Worm (Caenorhabditis elegans) whole organism, L1 larva: Measurements from ENCODE around the gene AH10.4.

Experiments used
- C16A3.4 ChIP-seq: fragments of 150-350 bp; optimal IDR thresholded peaks from 2 replicates; lab custom pipeline; 2014; ENCODE audit warnings: missing biosample characterization, missing genetic modification characterization
- C34B4.2 ChIP-seq: sonication (generic microtip); optimal IDR thresholded peaks from 2 replicates; lab custom pipeline; 2017; ENCODE audit warnings: mild to moderate bottlenecking, missing genetic modification characterization, missing compliant biosample characterization
- Y116A8C.19 ChIP-seq: sonication (generic microtip); optimal IDR thresholded peaks from 2 replicates; lab custom pipeline; 2016; ENCODE audit warnings: missing compliant biosample characterization, missing genetic modification characterization, borderline replicate concordance
- alr-1 ChIP-seq: fragments of 200-800 bp; sonication (Bioruptor generic); optimal IDR thresholded peaks from 2 replicates; lab custom pipeline; 2018; ENCODE audit warnings: borderline replicate concordance, mild to moderate bottlenecking, missing genetic modification characterization, missing compliant biosample characterization
- aly-2 ChIP-seq: fragments of 150-350 bp; optimal IDR thresholded peaks from 2 replicates; lab custom pipeline; 2014; ENCODE audit warnings: missing biosample characterization, missing genetic modification characterization
- ama-1 ChIP-seq: fragments of 150-350 bp; optimal IDR thresholded peaks from 2 replicates; lab custom pipeline; 2014
- blmp-1 ChIP-seq: fragments of 150-350 bp; optimal IDR thresholded peaks from 2 replicates; lab custom pipeline; 2014; ENCODE audit warnings: missing biosample characterization, missing genetic modification characterization
- ceh-8 ChIP-seq: fragments of 200-800 bp; sonication (Bioruptor generic); optimal IDR thresholded peaks from 2 replicates; lab custom pipeline; 2018; ENCODE audit warnings: mild to moderate bottlenecking, missing genetic modification characterization, moderate library complexity, missing compliant biosample characterization
- ceh-82 ChIP-seq, 3 experiments: fragments of 150-350 bp in 1 of 3; sonication (generic microtip) in 2 of 3; optimal IDR thresholded peaks; 2 replicates each; lab custom pipeline; 2014 to 2017; ENCODE audit warnings: missing biosample characterization in 3 of 3, missing genetic modification characterization in 3 of 3
- ceh-90 ChIP-seq: sonication (generic microtip); optimal IDR thresholded peaks from 2 replicates; lab custom pipeline; 2016; ENCODE audit warnings: missing genetic modification characterization, missing compliant biosample characterization
- ces-1 ChIP-seq: fragments of 150-350 bp; optimal IDR thresholded peaks from 2 replicates; lab custom pipeline; 2014; ENCODE audit warnings: missing biosample characterization, missing genetic modification reagents, missing genetic modification characterization
- dpl-1 ChIP-seq, 3 experiments: fragments of 150-350 bp in 2 of 3; sonication (generic microtip) in 1 of 3; optimal IDR thresholded peaks; 2 replicates each; lab custom pipeline; 2014 to 2017; ENCODE audit warnings: missing biosample characterization in 3 of 3, missing genetic modification characterization in 3 of 3, missing genetic modification reagents in 3 of 3
- dsc-1 ChIP-seq: sonication (generic microtip); optimal IDR thresholded peaks from 2 replicates; lab custom pipeline; 2016; ENCODE audit warnings: mild to moderate bottlenecking, missing genetic modification characterization, missing compliant biosample characterization
- efl-3 ChIP-seq: fragments of 200-800 bp; sonication (Bioruptor generic); optimal IDR thresholded peaks from 2 replicates; lab custom pipeline; 2018; ENCODE audit warnings: mild to moderate bottlenecking, missing genetic modification characterization, missing compliant biosample characterization
- egl-13 ChIP-seq: sonication (generic microtip); optimal IDR thresholded peaks from 2 replicates; lab custom pipeline; 2016; ENCODE audit warnings: missing genotype, missing genetic modification reagents, missing genetic modification characterization, missing compliant biosample characterization
- elt-2 ChIP-seq: sonication (generic microtip); optimal IDR thresholded peaks from 2 replicates; lab custom pipeline; 2016; ENCODE audit warnings: missing genetic modification characterization, mild to moderate bottlenecking, inconsistent platforms, missing compliant biosample characterization, missing genetic modification reagents
- elt-3 ChIP-seq, 6 experiments: fragments of 150-350 bp in 1 of 6; sonication (generic microtip); optimal IDR thresholded peaks; 2 replicates each; lab custom pipeline; 2017 to 2018; ENCODE audit warnings: missing biosample characterization in 6 of 6, missing genetic modification characterization in 6 of 6, inconsistent platforms in 1 of 6
- ets-5 ChIP-seq: fragments of 200-800 bp; sonication (Bioruptor generic); IDR thresholded peaks from 2 replicates; pipeline ENCODE4 v1.3.6; 2022; ENCODE audit warnings: missing genetic modification characterization, missing compliant biosample characterization
- fkh-10 ChIP-seq: sonication (generic microtip); optimal IDR thresholded peaks from 2 replicates; lab custom pipeline; 2017; ENCODE audit warnings: missing biosample characterization, missing genetic modification reagents, missing genetic modification characterization
- fkh-4 ChIP-seq: sonication (generic microtip); optimal IDR thresholded peaks from 2 replicates; lab custom pipeline; 2016; ENCODE audit warnings: missing compliant biosample characterization, missing genetic modification characterization, borderline replicate concordance
- fkh-8 ChIP-seq: sonication (generic microtip); optimal IDR thresholded peaks from 2 replicates; lab custom pipeline; 2016; ENCODE audit warnings: mild to moderate bottlenecking, missing genetic modification characterization, missing compliant biosample characterization
- grh-1 ChIP-seq: fragments of 200-800 bp; sonication (Bioruptor generic); IDR thresholded peaks from 2 replicates; pipeline ENCODE4 v1.3.6; 2022; ENCODE audit warnings: missing genetic modification reagents, missing genetic modification characterization, missing compliant biosample characterization
- hlh-17 ChIP-seq: fragments of 200-800 bp; sonication (Bioruptor generic); optimal IDR thresholded peaks from 2 replicates; lab custom pipeline; 2018; ENCODE audit warnings: missing genetic modification characterization, mild to moderate bottlenecking, missing compliant biosample characterization, moderate library complexity, borderline replicate concordance
- irx-1 ChIP-seq: sonication (generic microtip); optimal IDR thresholded peaks from 2 replicates; lab custom pipeline; 2016; ENCODE audit warnings: missing genetic modification characterization, missing compliant biosample characterization
- lin-14 ChIP-seq: fragments of 200-800 bp; sonication (Bioruptor generic); optimal IDR thresholded peaks from 2 replicates; lab custom pipeline; 2018; ENCODE audit warnings: mild to moderate bottlenecking, missing genetic modification characterization, moderate library complexity, missing compliant biosample characterization
- lin-15B ChIP-seq: fragments of 150-350 bp; sonication (generic microtip); optimal IDR thresholded peaks from 3 replicates; lab custom pipeline; 2014; ENCODE audit warnings: missing biosample characterization, missing genetic modification characterization
- lin-35 ChIP-seq, 2 experiments: fragments of 150-350 bp; optimal IDR thresholded peaks; 2 replicates each; lab custom pipeline; 2014; ENCODE audit warnings: missing biosample characterization in 2 of 2, missing genetic modification characterization in 2 of 2, missing genetic modification reagents in 2 of 2
- lin-39 ChIP-seq: fragments of 150-350 bp; optimal IDR thresholded peaks from 2 replicates; lab custom pipeline; 2014; ENCODE audit warnings: missing biosample characterization, missing genetic modification reagents, missing genetic modification characterization
- lir-3 ChIP-seq: sonication (generic microtip); optimal IDR thresholded peaks from 2 replicates; lab custom pipeline; 2016; ENCODE audit warnings: mild to moderate bottlenecking, missing genetic modification characterization, moderate library complexity, missing compliant biosample characterization; ENCODE audit not compliant: poor library complexity
- lsy-2 ChIP-seq, 2 experiments: fragments of 150-350 bp; optimal IDR thresholded peaks; 2 replicates each; lab custom pipeline; 2014; ENCODE audit warnings: missing biosample characterization in 2 of 2, missing genetic modification characterization in 2 of 2
- mef-2 ChIP-seq: fragments of 150-350 bp; optimal IDR thresholded peaks from 2 replicates; lab custom pipeline; 2014; ENCODE audit warnings: missing biosample characterization, missing genetic modification characterization
- mep-1 ChIP-seq: fragments of 150-350 bp; optimal IDR thresholded peaks from 2 replicates; lab custom pipeline; 2014; ENCODE audit warnings: missing biosample characterization, missing genetic modification characterization
- nhr-19 ChIP-seq: fragments of 200-800 bp; sonication (Bioruptor generic); conservative IDR thresholded peaks from 2 replicates; pipeline ENCODE4 v1.3.6; 2022; ENCODE audit warnings: missing genetic modification characterization, missing compliant biosample characterization
- nhr-20 ChIP-seq: sonication (generic microtip); optimal IDR thresholded peaks from 2 replicates; lab custom pipeline; 2016; ENCODE audit warnings: mild to moderate bottlenecking, missing genetic modification characterization, missing compliant biosample characterization
- nhr-237 ChIP-seq: fragments of 150-350 bp; optimal IDR thresholded peaks from 2 replicates; lab custom pipeline; 2014; ENCODE audit warnings: missing biosample characterization, missing genetic modification characterization
- nhr-76 ChIP-seq: sonication (generic microtip); optimal IDR thresholded peaks from 2 replicates; lab custom pipeline; 2017; ENCODE audit warnings: missing biosample characterization, missing genetic modification characterization
- nhr-77 ChIP-seq: fragments of 150-350 bp; optimal IDR thresholded peaks from 2 replicates; lab custom pipeline; 2014; ENCODE audit warnings: missing biosample characterization, missing genetic modification characterization
- nhr-90 ChIP-seq: sonication (generic microtip); optimal IDR thresholded peaks from 2 replicates; lab custom pipeline; 2016; ENCODE audit warnings: mild to moderate bottlenecking, missing genetic modification characterization, missing compliant biosample characterization; ENCODE audit not compliant: poor library complexity
- pax-3 ChIP-seq: fragments of 200-800 bp; sonication (Bioruptor generic); optimal IDR thresholded peaks from 2 replicates; lab custom pipeline; 2018; ENCODE audit warnings: mild to moderate bottlenecking, missing genetic modification characterization, moderate library complexity, missing compliant biosample characterization
- pqm-1 ChIP-seq: sonication (generic microtip); optimal IDR thresholded peaks from 3 replicates; lab custom pipeline; 2017; ENCODE audit warnings: missing biosample characterization, missing genetic modification characterization
- snpc-4 ChIP-seq: fragments of 150-350 bp; optimal IDR thresholded peaks from 2 replicates; lab custom pipeline; 2014; ENCODE audit warnings: missing biosample characterization, missing genetic modification characterization
- sox-4 ChIP-seq: sonication (generic microtip); optimal IDR thresholded peaks from 2 replicates; lab custom pipeline; 2016; ENCODE audit warnings: missing genetic modification characterization, missing compliant biosample characterization
- sup-37 ChIP-seq: fragments of 200-800 bp; sonication (Bioruptor generic); optimal IDR thresholded peaks from 2 replicates; lab custom pipeline; 2018; ENCODE audit warnings: mild to moderate bottlenecking, missing genetic modification characterization, missing compliant biosample characterization
- tlp-1 ChIP-seq: fragments of 150-350 bp; optimal IDR thresholded peaks from 2 replicates; lab custom pipeline; 2014; ENCODE audit warnings: missing biosample characterization, missing genetic modification characterization
- unc-130 ChIP-seq: fragments of 150-350 bp; optimal IDR thresholded peaks from 2 replicates; lab custom pipeline; 2017; ENCODE audit warnings: missing biosample characterization, missing genetic modification characterization, inconsistent platforms
- unc-62 ChIP-seq: fragments of 150-350 bp; optimal IDR thresholded peaks from 2 replicates; lab custom pipeline; 2014; ENCODE audit warnings: missing biosample characterization, missing genetic modification reagents, missing genetic modification characterization
- unc-98 ChIP-seq: fragments of 200-800 bp; sonication (Bioruptor generic); IDR thresholded peaks from 2 replicates; pipeline ENCODE4 v1.3.6; 2022; ENCODE audit warnings: missing genetic modification characterization, missing compliant biosample characterization
- vab-15 ChIP-seq: sonication (generic microtip); optimal IDR thresholded peaks from 2 replicates; lab custom pipeline; 2017; ENCODE audit warnings: missing genotype, mild to moderate bottlenecking, missing genetic modification characterization, missing compliant biosample characterization
- zag-1 ChIP-seq: fragments of 150-350 bp; optimal IDR thresholded peaks from 2 replicates; lab custom pipeline; 2014; ENCODE audit warnings: missing biosample characterization, missing genetic modification characterization
- ztf-11 ChIP-seq, 2 experiments: sonication (generic microtip); optimal IDR thresholded peaks; 2 replicates each; lab custom pipeline; 2016 to 2017; ENCODE audit warnings: missing genetic modification characterization in 2 of 2, missing biosample characterization in 1 of 2, missing compliant biosample characterization in 1 of 2
- ztf-4 ChIP-seq: fragments of 150-350 bp; optimal IDR thresholded peaks from 2 replicates; lab custom pipeline; 2014; ENCODE audit warnings: missing biosample characterization, missing genetic modification characterization

Gene AH10.4

DNA sequence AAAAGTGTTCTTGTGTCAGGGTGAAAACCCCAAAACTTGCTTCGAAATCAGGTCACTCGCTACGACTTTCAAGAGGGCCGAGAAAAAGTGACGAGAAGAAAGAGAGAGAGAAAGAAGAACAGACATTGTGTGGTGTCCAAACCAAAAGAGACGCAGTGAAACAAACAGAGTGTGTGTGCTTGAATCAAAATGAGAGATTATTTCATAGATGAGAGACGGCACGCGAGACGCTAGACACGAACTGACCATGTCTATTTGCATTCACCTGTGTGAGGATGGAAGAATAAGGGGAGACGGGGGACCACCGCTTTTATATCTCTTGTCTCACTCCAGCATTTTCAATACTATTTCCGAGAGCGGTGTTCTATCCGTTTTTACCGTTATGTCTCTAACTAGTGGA lies 1.5 kb downstream of the AH10.4 start (continued):
- peak; percentile 40 for TF ChIP-seq fkh-8 (tag; lab: Kevin White, UChicago)
- TF ChIP-seq dsc-1: no peak
- TF ChIP-seq pqm-1 (tag; lab: Kevin White, UChicago): no peak
- TF ChIP-seq pax-3 (tag; lab: Kevin White, UChicago): peak; percentile 65
- TF ChIP-seq alr-1 (tag; lab: Kevin White, UChicago): no peak
- no peak for TF ChIP-seq sup-37 (GFP tag; lab: Kevin White, UChicago)
- peak; percentile 61 for TF ChIP-seq mep-1 (tag; lab: Kevin White, UChicago)
- TF ChIP-seq egl-13 (tag; lab: Kevin White, UChicago): no peak
- TF ChIP-seq aly-2: no peak
- TF ChIP-seq dpl-1 (GFP tag; optimal IDR thresholded peaks at IDR 0.05; lab: Kevin White, UChicago): peak; percentile 4 to 52 (median 42)
- TF ChIP-seq unc-98 (GFP tag; lab: Robert Waterston, UW): no peak
- no peak for TF ChIP-seq Y116A8C.19
- peak; percentile 24 for TF ChIP-seq ama-1 (lab: Kevin White, UChicago)
- no peak for TF ChIP-seq ets-5 (GFP tag; lab: Robert Waterston, UW)
- no peak for TF ChIP-seq grh-1
- peak; percentile 49 to 68 (median 50) for TF ChIP-seq ceh-82 (tag; optimal IDR thresholded peaks at IDR 0.05; lab: Kevin White, UChicago)
- TF ChIP-seq snpc-4: peak; percentile 48
- no peak for TF ChIP-seq unc-62
- peak; percentile 65 for TF ChIP-seq ceh-8 (GFP tag; lab: Kevin White, UChicago)
- TF ChIP-seq ces-1 (GFP tag; lab: Kevin White, UChicago): no peak
- TF ChIP-seq ztf-11 (tag; optimal IDR thresholded peaks at IDR 0.05; lab: Kevin White, UChicago): peak in 1 of 2 experiments; percentile 2
- no peak for TF ChIP-seq hlh-17 (GFP tag; lab: Kevin White, UChicago)
- TF ChIP-seq C16A3.4 (tag; lab: Kevin White, UChicago): peak; percentile 59
- peak; percentile 24 for TF ChIP-seq lir-3 (tag; lab: Kevin White, UChicago)
- no peak for TF ChIP-seq unc-130 (tag; lab: Kevin White, UChicago)
- TF ChIP-seq zag-1 (tag; lab: Kevin White, UChicago): no peak
- no peak for TF ChIP-seq nhr-76 (tag; lab: Kevin White, UChicago)
- peak; percentile 24 for TF ChIP-seq mef-2 (tag; lab: Kevin White, UChicago)
- no peak for TF ChIP-seq lin-39
- peak; percentile 59 for TF ChIP-seq nhr-19 (GFP tag; lab: Robert Waterston, UW)
- TF ChIP-seq nhr-237 (tag; lab: Kevin White, UChicago): peak; percentile 15
- TF ChIP-seq lin-15B (tag; lab: Kevin White, UChicago): no peak
- no peak for TF ChIP-seq vab-15
- TF ChIP-seq ztf-4 (tag; lab: Kevin White, UChicago): peak; percentile 77
- TF ChIP-seq lin-35 (GFP tag; optimal IDR thresholded peaks at IDR 0.05; lab: Kevin White, UChicago): peak; percentile 42 to 75
- TF ChIP-seq ceh-90 (tag; lab: Kevin White, UChicago): no peak

DNA sequence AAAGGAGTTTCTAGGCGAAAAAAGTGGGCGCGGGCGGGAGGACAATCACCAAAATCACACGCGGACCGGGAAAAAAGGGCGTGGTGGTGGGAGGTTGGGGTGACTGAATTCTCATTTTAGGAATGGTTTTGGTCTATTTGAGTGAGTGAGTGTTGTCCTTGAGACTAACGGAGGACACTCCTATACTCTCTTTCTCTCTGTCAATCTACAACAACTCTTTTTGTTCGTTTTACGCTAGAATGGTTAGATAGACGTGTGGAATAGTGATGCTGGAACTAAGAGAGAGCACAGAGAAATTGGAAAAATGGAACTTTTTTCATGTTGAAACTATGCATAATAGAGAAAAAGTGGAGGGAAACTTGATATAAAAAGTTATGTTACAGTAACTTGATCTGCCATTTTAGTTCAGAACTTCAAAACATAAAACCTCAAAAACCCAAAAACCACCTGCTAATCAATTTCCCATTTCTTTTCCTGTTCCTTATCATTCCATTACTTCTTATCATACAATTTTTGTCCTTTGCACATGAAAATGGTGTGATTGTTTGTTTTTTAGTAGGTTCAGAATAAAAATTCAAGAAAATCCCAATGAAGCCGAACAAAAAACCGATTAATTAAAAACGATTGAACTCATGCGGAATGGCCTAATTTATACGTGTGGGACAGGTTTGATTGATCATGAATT lies 2.8 kb downstream of the AH10.4 start:
- TF ChIP-seq elt-3 (tag; optimal IDR thresholded peaks at IDR 0.05; lab: Kevin White, UChicago) (peak in 3 of 6 experiments; percentile 12 to 48 (median 26)), vab-15 (no peak), ztf-4 (tag; lab: Kevin White, UChicago) (no peak), grh-1 (no peak), tlp-1 (peak; percentile 18), lin-35 (GFP tag; optimal IDR thresholded peaks at IDR 0.05; lab: Kevin White, UChicago) (peak in 1 of 2 experiments; percentile 5), nhr-90 (tag; lab: Kevin White, UChicago) (no peak), lsy-2 (tag; optimal IDR thresholded peaks at IDR 0.05; lab: Kevin White, UChicago) (peak in 1 of 2 experiments; percentile 30), fkh-10 (GFP tag; lab: Kevin White, UChicago) (no peak), nhr-77 (tag; lab: Kevin White, UChicago) (no peak), efl-3 (GFP tag; lab: Kevin White, UChicago) (no peak), fkh-4 (no peak), irx-1 (tag; lab: Kevin White, UChicago) (no peak), elt-2 (peak; percentile 53), blmp-1 (tag; lab: Kevin White, UChicago) (peak; percentile 15), unc-62 (no peak), C34B4.2 (tag; lab: Kevin White, UChicago) (no peak), sox-4 (tag; lab: Kevin White, UChicago) (no peak), lin-14 (GFP tag; lab: Kevin White, UChicago) (peak; percentile 54), nhr-20 (tag; lab: Kevin White, UChicago) (no peak)
